Worm (Caenorhabditis elegans) whole organism, L4 larva: Measurements from ENCODE around the gene kin-26.

Source experiments
- F26F4.8 ChIP-seq: fragments of 200-800 bp; sonication (Bioruptor generic); conservative IDR thresholded peaks from 2 replicates; pipeline ENCODE4 v1.3.6; 2022; ENCODE audit warnings: missing genetic modification characterization, missing compliant biosample characterization
- Y48G9A.11 ChIP-seq: fragments of 200-800 bp; sonication (Bioruptor generic); IDR thresholded peaks from 2 replicates; pipeline ENCODE4 v1.3.6; 2022; ENCODE audit warnings: missing genetic modification reagents, missing genetic modification characterization, missing compliant biosample characterization
- Y5F2A.4 ChIP-seq: fragments of 200-800 bp; sonication (Bioruptor generic); optimal IDR thresholded peaks from 2 replicates; lab custom pipeline; 2018; ENCODE audit warnings: mild to moderate bottlenecking, missing genetic modification characterization, missing compliant biosample characterization
- Y75B8A.6 ChIP-seq: fragments of 200-800 bp; sonication (Bioruptor generic); IDR thresholded peaks from 2 replicates; pipeline ENCODE4 v1.3.6; 2022; ENCODE audit warnings: missing genetic modification reagents, missing genetic modification characterization, missing compliant biosample characterization
- aha-1 ChIP-seq: fragments of 150-350 bp; peaks from one replicate; lab custom pipeline; 2014; ENCODE audit warnings: missing biosample characterization, missing genetic modification characterization
- arid-1 ChIP-seq: fragments of 200-800 bp; sonication (Bioruptor generic); conservative IDR thresholded peaks from 2 replicates; pipeline ENCODE4 v1.3.6; 2022; ENCODE audit warnings: missing genetic modification reagents, missing genetic modification characterization, missing compliant biosample characterization
- ceh-20 ChIP-seq: fragments of 200-800 bp; sonication (Bioruptor generic); IDR thresholded peaks from 2 replicates; pipeline ENCODE4 v1.3.6; 2022; ENCODE audit warnings: missing genetic modification reagents, missing genetic modification characterization, missing compliant biosample characterization
- ctbp-1 ChIP-seq: fragments of 200-800 bp; sonication (Bioruptor generic); IDR thresholded peaks from 2 replicates; pipeline ENCODE4 v1.3.6; 2022; ENCODE audit warnings: missing genetic modification reagents, missing genetic modification characterization, missing compliant biosample characterization
- daf-16 ChIP-seq, 3 experiments: sonication (generic microtip); optimal IDR thresholded peaks; 2 replicates each; lab custom pipeline; 2016 to 2017; ENCODE audit warnings: missing genetic modification characterization in 3 of 3, missing genetic modification reagents in 3 of 3, mild to moderate bottlenecking in 2 of 3, missing compliant biosample characterization in 2 of 3, missing biosample characterization in 1 of 3, moderate library complexity in 1 of 3
- daf-19 ChIP-seq: fragments of 200-800 bp; sonication (Bioruptor generic); conservative IDR thresholded peaks from 2 replicates; pipeline ENCODE4 v1.3.6; 2022; ENCODE audit warnings: missing genetic modification characterization, missing compliant biosample characterization
- daf-8 ChIP-seq: fragments of 200-800 bp; sonication (Bioruptor generic); IDR thresholded peaks from 2 replicates; pipeline ENCODE4 v1.3.6; 2022; ENCODE audit warnings: missing genetic modification characterization, missing compliant biosample characterization
- dmd-6 ChIP-seq: fragments of 200-800 bp; sonication (Bioruptor generic); IDR thresholded peaks from 2 replicates; pipeline ENCODE4 v1.3.6; 2022; ENCODE audit warnings: missing genetic modification reagents, missing genetic modification characterization, missing compliant biosample characterization
- dpl-1 ChIP-seq: fragments of 150-350 bp; optimal IDR thresholded peaks from 2 replicates; lab custom pipeline; 2014; ENCODE audit warnings: missing biosample characterization, missing genetic modification reagents, missing genetic modification characterization
- dve-1 ChIP-seq: sonication (generic microtip); optimal IDR thresholded peaks from 2 replicates; lab custom pipeline; 2017; ENCODE audit warnings: antibody characterized with exemption, mild to moderate bottlenecking, missing genetic modification characterization, missing compliant biosample characterization; ENCODE audit not compliant: insufficient read depth
- fos-1 ChIP-seq: fragments of 150-350 bp; optimal IDR thresholded peaks from 2 replicates; lab custom pipeline; 2014; ENCODE audit warnings: missing biosample characterization, missing genetic modification characterization
- hif-1 ChIP-seq, 2 experiments: sonication (generic microtip); optimal IDR thresholded peaks; 2 replicates each; lab custom pipeline; 2016 to 2017; ENCODE audit warnings: missing compliant biosample characterization in 2 of 2, missing genetic modification characterization in 2 of 2, missing genetic modification reagents in 2 of 2, missing genotype in 2 of 2, mild to moderate bottlenecking in 1 of 2
- hlh-11 ChIP-seq: fragments of 200-800 bp; sonication (Bioruptor generic); optimal IDR thresholded peaks from 2 replicates; lab custom pipeline; 2018; ENCODE audit warnings: mild to moderate bottlenecking, missing genetic modification characterization, missing compliant biosample characterization
- hlh-30 ChIP-seq: sonication (generic microtip); optimal IDR thresholded peaks from 2 replicates; lab custom pipeline; 2017; ENCODE audit warnings: antibody characterized with exemption, mild to moderate bottlenecking, missing genetic modification characterization, missing compliant biosample characterization; ENCODE audit not compliant: insufficient read depth
- lim-7 ChIP-seq: fragments of 200-800 bp; sonication (Bioruptor generic); IDR thresholded peaks from 2 replicates; pipeline ENCODE4 v1.3.6; 2022; ENCODE audit warnings: missing genetic modification characterization, missing compliant biosample characterization
- lin-13 ChIP-seq: fragments of 150-350 bp; optimal IDR thresholded peaks from 2 replicates; lab custom pipeline; 2014; ENCODE audit warnings: missing biosample characterization, missing genetic modification reagents, missing genetic modification characterization
- lir-3 ChIP-seq: sonication (generic microtip); optimal IDR thresholded peaks from 2 replicates; lab custom pipeline; 2016; ENCODE audit warnings: mild to moderate bottlenecking, missing genetic modification characterization, missing compliant biosample characterization
- lsy-2 ChIP-seq, 2 experiments: fragments of 150-350 bp in 1 of 2; sonication (generic microtip) in 1 of 2; optimal IDR thresholded peaks; 2 replicates each; lab custom pipeline; 2014 to 2017; ENCODE audit warnings: missing biosample characterization in 2 of 2, missing genetic modification characterization in 2 of 2
- madf-5 ChIP-seq, 2 experiments: fragments of 200-800 bp; sonication (Bioruptor generic); IDR thresholded peaks; 2 replicates each; pipeline ENCODE4 v1.3.6; 2022; ENCODE audit warnings: missing compliant biosample characterization in 2 of 2, missing genetic modification characterization in 2 of 2
- madf-9 ChIP-seq: fragments of 200-800 bp; sonication (Bioruptor generic); conservative IDR thresholded peaks from 2 replicates; pipeline ENCODE4 v1.3.6; 2022; ENCODE audit warnings: missing genetic modification reagents, missing genetic modification characterization, missing compliant biosample characterization
- nhr-111 ChIP-seq: fragments of 200-800 bp; sonication (Bioruptor generic); optimal IDR thresholded peaks from 2 replicates; lab custom pipeline; 2018; ENCODE audit warnings: mild to moderate bottlenecking, missing genetic modification characterization, missing compliant biosample characterization
- nhr-237 ChIP-seq: sonication (generic microtip); optimal IDR thresholded peaks from 2 replicates; lab custom pipeline; 2017; ENCODE audit warnings: missing biosample characterization, missing genetic modification characterization
- nhr-28 ChIP-seq: fragments of 150-350 bp; optimal IDR thresholded peaks from 2 replicates; lab custom pipeline; 2014; ENCODE audit warnings: missing biosample characterization, missing genetic modification characterization
- nhr-42 ChIP-seq: fragments of 200-800 bp; sonication (Bioruptor generic); IDR thresholded peaks from 2 replicates; pipeline ENCODE4 v1.3.6; 2022; ENCODE audit warnings: missing genetic modification characterization, missing compliant biosample characterization
- nhr-48 ChIP-seq: sonication (generic microtip); optimal IDR thresholded peaks from 2 replicates; lab custom pipeline; 2016; ENCODE audit warnings: mild to moderate bottlenecking, missing genetic modification characterization, missing compliant biosample characterization
- nhr-6 ChIP-seq: fragments of 150-350 bp; optimal IDR thresholded peaks from 2 replicates; lab custom pipeline; 2014; ENCODE audit warnings: missing biosample characterization, missing genetic modification characterization
- nhr-77 ChIP-seq: fragments of 150-350 bp; optimal IDR thresholded peaks from 2 replicates; lab custom pipeline; 2014; ENCODE audit warnings: missing biosample characterization, missing genetic modification characterization
- php-3 ChIP-seq: fragments of 200-800 bp; sonication (Bioruptor generic); IDR thresholded peaks from 2 replicates; pipeline ENCODE4 v1.3.6; 2022; ENCODE audit warnings: missing genetic modification reagents, missing genetic modification characterization, missing compliant biosample characterization
- pqm-1 ChIP-seq: sonication (generic microtip); optimal IDR thresholded peaks from 2 replicates; lab custom pipeline; 2017; ENCODE audit warnings: missing biosample characterization, missing genetic modification characterization
- tra-1 ChIP-seq: fragments of 200-800 bp; sonication (Bioruptor generic); IDR thresholded peaks from 2 replicates; pipeline ENCODE4 v1.3.6; 2022; ENCODE audit warnings: missing genetic modification reagents, missing genetic modification characterization, missing compliant biosample characterization
- unc-130 ChIP-seq: sonication (generic microtip); optimal IDR thresholded peaks from 2 replicates; lab custom pipeline; 2016; ENCODE audit warnings: missing genetic modification reagents, missing genetic modification characterization, missing compliant biosample characterization
- vab-7 ChIP-seq: fragments of 200-800 bp; sonication (Bioruptor generic); IDR thresholded peaks from 2 replicates; pipeline ENCODE4 v1.3.6; 2022; ENCODE audit warnings: missing genetic modification reagents, missing genetic modification characterization, missing compliant biosample characterization
- zip-2 ChIP-seq: fragments of 150-350 bp; optimal IDR thresholded peaks from 2 replicates; lab custom pipeline; 2014; ENCODE audit warnings: missing biosample characterization, missing genetic modification characterization

kin-26 gene

DNA sequence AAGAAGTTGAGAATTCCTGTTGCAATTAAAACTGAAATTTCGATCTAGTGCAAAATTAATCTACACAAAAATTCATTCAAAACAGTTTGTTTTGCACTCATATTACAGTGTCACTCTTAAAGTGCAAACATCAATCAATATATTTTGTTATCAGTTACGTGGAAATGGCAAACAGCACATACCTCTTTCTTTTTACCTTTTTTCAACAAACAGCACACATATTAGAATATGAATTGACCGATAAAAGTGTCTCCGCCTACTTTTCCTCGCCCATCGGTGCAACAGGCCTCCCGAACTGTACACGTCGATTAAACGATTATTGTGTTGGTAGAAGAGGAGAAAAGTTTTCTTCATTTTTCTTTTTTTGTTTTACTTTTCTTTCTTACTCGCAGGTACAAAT, 36.5 kb downstream of the kin-26 start:
- peak; percentile 76 for TF ChIP-seq nhr-28 (tag; lab: Kevin White, UChicago)
- peak; percentile 59 for TF ChIP-seq dve-1
- TF ChIP-seq dmd-6 (GFP tag; lab: Robert Waterston, UW): peak; percentile 78
- peak; percentile 25 for TF ChIP-seq nhr-48
- TF ChIP-seq hif-1 (tag; optimal IDR thresholded peaks at IDR 0.05; lab: Kevin White, UChicago): peak in 1 of 2 experiments; percentile 1
- TF ChIP-seq madf-9 (GFP tag; lab: Robert Waterston, UW): no peak
- TF ChIP-seq nhr-111 (GFP tag; lab: Kevin White, UChicago): no peak
- TF ChIP-seq daf-16 (GFP tag; optimal IDR thresholded peaks at IDR 0.05; lab: Kevin White, UChicago): no peak
- TF ChIP-seq daf-16 (tag; optimal IDR thresholded peaks at IDR 0.05; lab: Kevin White, UChicago): peak; percentile 94
- TF ChIP-seq pqm-1 (tag; lab: Kevin White, UChicago): peak; percentile 90
- TF ChIP-seq zip-2: no peak
- peak; percentile 34 for TF ChIP-seq nhr-77 (tag; lab: Kevin White, UChicago)
- 0 out of 2 replicates have a peak, but pooled peaks have one; percentile 35 for TF ChIP-seq tra-1 (GFP tag; lab: Robert Waterston, UW)
- TF ChIP-seq hlh-11 (tag; lab: Kevin White, UChicago): peak; percentile 76
- TF ChIP-seq ceh-20 (GFP tag; lab: Robert Waterston, UW): no peak
- TF ChIP-seq aha-1 (tag; lab: Kevin White, UChicago): peak; percentile 31
- peak; percentile 73 for TF ChIP-seq php-3 (GFP tag; lab: Robert Waterston, UW)

DNA sequence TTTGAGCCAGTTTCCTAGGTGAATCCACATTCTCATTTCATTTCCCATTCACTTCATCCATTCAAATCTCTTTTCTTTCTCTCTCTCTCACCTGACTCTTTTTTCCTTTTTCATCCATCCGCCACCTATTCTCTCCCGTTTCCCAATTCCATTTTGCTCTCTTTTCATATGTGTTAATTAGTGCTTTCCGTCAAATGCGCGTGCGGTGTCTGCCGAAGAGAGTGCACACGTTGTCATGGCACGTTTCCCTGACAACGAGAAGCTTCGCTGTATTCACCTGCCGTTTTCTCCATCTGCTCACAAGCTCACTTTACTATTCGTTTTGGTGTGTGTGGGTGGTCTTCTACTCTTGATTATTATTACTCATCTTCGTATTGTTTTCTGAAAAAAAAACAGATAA, 37.8 kb downstream of the kin-26 start:
- no peak for TF ChIP-seq vab-7 (GFP tag; lab: Robert Waterston, UW)
- peak; percentile 27 for TF ChIP-seq aha-1 (tag; lab: Kevin White, UChicago)
- TF ChIP-seq daf-19: 0 out of 2 replicates have a peak, but pooled peaks have one; percentile 14

DNA sequence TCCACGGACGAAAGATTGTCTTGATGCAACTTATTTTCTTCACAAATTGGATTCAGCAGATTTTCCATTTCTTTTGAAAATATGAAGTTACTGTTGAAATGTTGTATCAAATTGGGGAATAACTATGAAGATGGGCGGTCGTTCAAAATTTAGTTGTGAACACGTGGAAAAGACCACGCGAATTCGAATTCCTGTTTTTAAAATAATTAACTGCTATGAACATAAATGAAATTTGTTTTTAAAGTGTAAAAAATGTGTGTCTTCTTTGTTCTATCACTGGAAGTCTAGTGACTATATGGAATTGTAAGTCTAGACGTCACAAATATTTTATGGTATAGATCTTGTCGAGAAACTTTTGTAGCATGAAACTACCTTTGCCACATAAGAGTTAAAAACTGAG, 39.3 kb downstream of the kin-26 start, which contains the start of gene C06A6.7:
TSS of gene C06A6.7 (minus strand) at position 101 of the 400 bp plus-strand sequence.
- no peak for TF ChIP-seq nhr-237 (tag; lab: Kevin White, UChicago)
- no peak for TF ChIP-seq F26F4.8 (GFP tag; lab: Robert Waterston, UW)
- TF ChIP-seq Y75B8A.6 (GFP tag; lab: Robert Waterston, UW): no peak
- no peak for TF ChIP-seq Y5F2A.4 (GFP tag; lab: Kevin White, UChicago)
- TF ChIP-seq hlh-30: no peak
- TF ChIP-seq nhr-48: no peak
- no peak for TF ChIP-seq nhr-77 (tag; lab: Kevin White, UChicago)
- TF ChIP-seq nhr-42 (GFP tag; lab: Robert Waterston, UW): no peak
- TF ChIP-seq fos-1 (tag; lab: Kevin White, UChicago): no peak
- TF ChIP-seq dpl-1 (GFP tag; lab: Kevin White, UChicago): no peak
- no peak for TF ChIP-seq Y48G9A.11 (GFP tag; lab: Robert Waterston, UW)
- no peak for TF ChIP-seq unc-130
- TF ChIP-seq daf-8 (GFP tag; lab: Robert Waterston, UW): no peak
- TF ChIP-seq hlh-11 (tag; lab: Kevin White, UChicago): no peak
- no peak for TF ChIP-seq arid-1
- TF ChIP-seq daf-19: no peak
- no peak for TF ChIP-seq ctbp-1 (GFP tag; lab: Robert Waterston, UW)
- TF ChIP-seq lsy-2 (tag; optimal IDR thresholded peaks at IDR 0.05; lab: Kevin White, UChicago): no peak

- TF ChIP-seq lim-7 (GFP tag; lab: Robert Waterston, UW): no peak
- no peak for TF ChIP-seq lin-13 (GFP tag; lab: Kevin White, UChicago)
- no peak for TF ChIP-seq nhr-6 (tag; lab: Kevin White, UChicago)
- no peak for TF ChIP-seq lir-3 (tag; lab: Kevin White, UChicago)
- TF ChIP-seq Y5F2A.4 (GFP tag; lab: Kevin White, UChicago): no peak
- no peak for TF ChIP-seq madf-5 (GFP tag; IDR thresholded peaks at IDR 0.05; lab: Robert Waterston, UW)
Measured at ce11 chrIV:7836491-7836890, 41.2 kb downstream of the kin-26 start.
